Worm (Caenorhabditis elegans): Measurements from ENCODE around the gene cbp-1.

The cbp-1 gene

DNA sequence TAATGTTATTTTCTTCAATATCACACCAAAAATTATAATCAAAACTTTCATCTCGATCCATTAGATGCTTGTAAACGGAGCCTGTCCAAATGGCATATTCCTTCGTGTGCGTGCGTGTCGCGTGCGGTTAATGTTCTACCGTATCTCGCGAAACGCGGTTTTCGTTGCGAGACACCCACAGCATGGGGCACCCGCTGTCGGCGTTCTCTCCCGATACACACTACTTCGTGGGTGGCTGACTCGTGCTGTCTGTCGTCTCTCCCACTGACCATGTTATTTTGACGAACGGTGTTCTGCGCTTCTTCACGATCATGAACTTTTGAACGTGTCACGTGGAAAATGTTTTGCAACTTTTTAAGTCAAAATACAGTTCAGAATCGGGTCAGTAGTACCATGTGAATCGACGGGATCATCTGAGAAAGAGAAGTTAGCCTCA is 826 bp upstream of the cbp-1 start (continued):
- TF ChIP-seq ztf-11 (tag; optimal IDR thresholded peaks at IDR 0.05), result no peak
- peak; percentile 99 for TF ChIP-seq mep-1 (tag; optimal IDR thresholded peaks at IDR 0.05)
- TF ChIP-seq ZK337.2 (GFP tag; IDR thresholded peaks at IDR 0.05), result peak; percentile 78; the same call in 1 of the 2 replicates
- peak; percentile 83 for TF ChIP-seq cey-2 (tag; optimal IDR thresholded peaks at IDR 0.05; ENCODE audit: borderline replicate concordance, insufficient read depth)
- TF ChIP-seq nhr-6 (tag; optimal IDR thresholded peaks at IDR 0.05), result peak; percentile 96
- peak; percentile 98 for TF ChIP-seq nhr-102 (tag; optimal IDR thresholded peaks at IDR 0.05)
- peak; percentile 96 for TF ChIP-seq mdt-29 (GFP tag; IDR thresholded peaks at IDR 0.05)
- peak; percentile 49 for TF ChIP-seq lir-3 (tag; optimal IDR thresholded peaks at IDR 0.05)
- TF ChIP-seq php-3 (GFP tag; IDR thresholded peaks at IDR 0.05), result peak; percentile 96
- TF ChIP-seq aha-1 (tag), result peak; percentile 100
- no peak for TF ChIP-seq F26F4.8 (GFP tag; conservative IDR thresholded peaks at IDR 0.05)
- peak; percentile 80 for TF ChIP-seq zag-1 (tag; optimal IDR thresholded peaks at IDR 0.05)
- peak; percentile 81 to 96 for TF ChIP-seq hif-1 (tag; optimal IDR thresholded peaks at IDR 0.05)
- peak; percentile 98 for TF ChIP-seq spr-3 (GFP tag; optimal IDR thresholded peaks at IDR 0.05)
- peak; percentile 37 for TF ChIP-seq nhr-237 (tag; optimal IDR thresholded peaks at IDR 0.05)
- TF ChIP-seq pqm-1 (tag; optimal IDR thresholded peaks at IDR 0.05), result peak; percentile 33
- peak; percentile 93 for TF ChIP-seq D1046.2 (GFP tag; IDR thresholded peaks at IDR 0.05)
- TF ChIP-seq ZK546.5 (tag; optimal IDR thresholded peaks at IDR 0.05), result peak; percentile 24 to 87
- TF ChIP-seq madf-9 (GFP tag; conservative IDR thresholded peaks at IDR 0.05), result peak; percentile 92
- peak; percentile 98 for TF ChIP-seq ctbp-1 (GFP tag; IDR thresholded peaks at IDR 0.05)
- TF ChIP-seq lin-39 (tag; optimal IDR thresholded peaks at IDR 0.05), result peak; percentile 78
- peak; percentile 92 for TF ChIP-seq T20F7.1 (GFP tag; optimal IDR thresholded peaks at IDR 0.05)
- peak; percentile 77; the same call in 1 of the 2 replicates for TF ChIP-seq ceh-44 (GFP tag; IDR thresholded peaks at IDR 0.05)
- peak; percentile 97 for TF ChIP-seq sdz-12 (GFP tag; optimal IDR thresholded peaks at IDR 0.05)
- 0 out of 2 replicates have a peak, but pooled peaks have one; percentile 66 for TF ChIP-seq tag-97 (GFP tag; IDR thresholded peaks at IDR 0.05)
- TF ChIP-seq mes-2 (tag; optimal IDR thresholded peaks at IDR 0.05; ENCODE audit: poor library complexity, severe bottlenecking), result peak; percentile 95
- TF ChIP-seq lim-7 (GFP tag; IDR thresholded peaks at IDR 0.05), result peak; percentile 65
- TF ChIP-seq lin-29 (GFP tag; IDR thresholded peaks at IDR 0.05), result peak; percentile 94
- peak; percentile 8 for TF ChIP-seq ceh-82 (tag; optimal IDR thresholded peaks at IDR 0.05)
- TF ChIP-seq mxl-2 (GFP tag; conservative IDR thresholded peaks at IDR 0.05), result peak; percentile 93
- TF ChIP-seq ama-1 (optimal IDR thresholded peaks at IDR 0.05), result peak; percentile 95
- TF ChIP-seq daf-19 (GFP tag; conservative IDR thresholded peaks at IDR 0.05), result peak; percentile 83
- peak; percentile 48; the same call in 1 of the 2 replicates for TF ChIP-seq zip-11 (GFP tag; IDR thresholded peaks at IDR 0.05)
- peak; percentile 19 for TF ChIP-seq egl-27 (tag; optimal IDR thresholded peaks at IDR 0.05)
- peak; percentile 80 to 90; a peak in 2 of 4 replicates for TF ChIP-seq madf-5 (GFP tag; IDR thresholded peaks at IDR 0.05)
- peak; percentile 96 for TF ChIP-seq duxl-1 (tag; optimal IDR thresholded peaks at IDR 0.05; ENCODE audit: poor library complexity)
- TF ChIP-seq lin-1 (GFP tag; IDR thresholded peaks at IDR 0.05), result peak; percentile 98
- TF ChIP-seq saeg-2 (GFP tag; IDR thresholded peaks at IDR 0.05), result peak; percentile 99

DNA sequence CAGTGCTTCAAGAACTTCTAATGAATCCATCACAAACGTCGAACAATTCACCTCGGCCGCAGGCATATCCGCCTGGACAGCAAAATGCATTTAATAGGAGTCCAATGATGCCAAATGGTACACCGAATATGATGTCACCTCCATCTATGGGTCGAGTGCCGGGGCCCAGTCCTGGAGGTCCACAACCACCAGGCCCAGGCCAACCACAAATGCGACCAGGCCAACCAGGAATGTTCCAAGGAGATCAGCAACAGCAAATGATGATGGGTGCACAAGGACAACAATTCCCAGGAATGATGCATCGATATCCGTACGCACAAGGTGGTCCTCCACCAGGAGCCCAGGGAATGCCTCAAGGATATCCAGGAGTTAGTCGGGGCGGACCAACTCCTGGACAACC is 786 bp downstream of the cbp-1 start:
- no peak for TF ChIP-seq zip-11 (GFP tag; IDR thresholded peaks at IDR 0.05)
- peak; percentile 50 for TF ChIP-seq aha-1 (tag)
- no peak for TF ChIP-seq tra-1 (GFP tag; IDR thresholded peaks at IDR 0.05)
- peak in 1 of 2 experiments; percentile 57 for TF ChIP-seq unc-62 (GFP tag; optimal IDR thresholded peaks at IDR 0.05 in 1 of 2)
- no peak for TF ChIP-seq unc-62 (tag; optimal IDR thresholded peaks at IDR 0.05)
- TF ChIP-seq ama-1 (optimal IDR thresholded peaks at IDR 0.05), result no peak
- TF ChIP-seq spr-1 (tag; optimal IDR thresholded peaks at IDR 0.05), result no peak
- no peak for TF ChIP-seq tag-97 (GFP tag; IDR thresholded peaks at IDR 0.05)

Data from whole organism, L4 larva.